Worm (Caenorhabditis elegans): ENCODE results near the gene T19D12.4.

ce11 chrII:6610262-6610661 lies 20.6 kb upstream of the T19D12.4 start:
- TF ChIP-seq hmbx-1 (tag; optimal IDR thresholded peaks at IDR 0.05) (no peak), sea-1 (GFP tag; conservative IDR thresholded peaks at IDR 0.05) (no peak), F13C5.2 (tag; optimal IDR thresholded peaks at IDR 0.05) (no peak), ama-1 (optimal IDR thresholded peaks at IDR 0.05) (no peak), ceh-13 (GFP tag; optimal IDR thresholded peaks at IDR 0.05) (no peak), tbx-11 (GFP tag; IDR thresholded peaks at IDR 0.05) (no peak)
